Worm (Caenorhabditis elegans): ENCODE data around the gene Y47D7A.18.

- TF ChIP-seq drap-1 (GFP tag; optimal IDR thresholded peaks at IDR 0.05) (no peak), mep-1 (tag; optimal IDR thresholded peaks at IDR 0.05) (no peak), zip-8 (tag; optimal IDR thresholded peaks at IDR 0.05) (no peak), lin-13 (tag; optimal IDR thresholded peaks at IDR 0.05) (no peak), nhr-76 (tag; optimal IDR thresholded peaks at IDR 0.05) (no peak), nhr-28 (tag; optimal IDR thresholded peaks at IDR 0.05) (no peak), nhr-237 (tag; optimal IDR thresholded peaks at IDR 0.05) (no peak), ces-1 (GFP tag; optimal IDR thresholded peaks at IDR 0.05) (no peak), ceh-39 (tag; optimal IDR thresholded peaks at IDR 0.05) (no peak), unc-39 (tag; optimal IDR thresholded peaks at IDR 0.05) (no peak), unc-120 (tag; optimal IDR thresholded peaks at IDR 0.05; ENCODE audit: poor library complexity, severe bottlenecking) (no peak)
Observed at ce11 chrV:4374625-4375024, 42.0 kb downstream of the Y47D7A.18 start, which contains the start of gene neg-1.
